Worm (Caenorhabditis elegans) whole organism, L4 larva: Measurements from ENCODE around the gene gst-41.

Experiments used
- F26F4.8 ChIP-seq: fragments of 200-800 bp; sonication (Bioruptor generic); conservative IDR thresholded peaks from 2 replicates; pipeline ENCODE4 v1.3.6; 2022; ENCODE audit warnings: missing genetic modification characterization, missing compliant biosample characterization
- F37D6.2 ChIP-seq: sonication (generic microtip); optimal IDR thresholded peaks from 2 replicates; lab custom pipeline; 2016; ENCODE audit warnings: mild to moderate bottlenecking, missing genetic modification characterization, missing compliant biosample characterization
- R02D3.7 ChIP-seq: fragments of 150-350 bp; sonication (generic microtip); optimal IDR thresholded peaks from 3 replicates; lab custom pipeline; 2014; ENCODE audit warnings: missing biosample characterization, missing genetic modification characterization
- T20F7.1 ChIP-seq: fragments of 200-800 bp; sonication (Bioruptor generic); optimal IDR thresholded peaks from 2 replicates; lab custom pipeline; 2018; ENCODE audit warnings: mild to moderate bottlenecking, missing genetic modification characterization, missing compliant biosample characterization
- Y105C5A.15 ChIP-seq: fragments of 200-800 bp; sonication (Bioruptor generic); IDR thresholded peaks from 2 replicates; pipeline ENCODE4 v1.3.6; 2022; ENCODE audit warnings: missing genetic modification characterization, missing compliant biosample characterization
- Y5F2A.4 ChIP-seq: fragments of 200-800 bp; sonication (Bioruptor generic); optimal IDR thresholded peaks from 2 replicates; lab custom pipeline; 2018; ENCODE audit warnings: mild to moderate bottlenecking, missing genetic modification characterization, missing compliant biosample characterization
- ZK337.2 ChIP-seq: fragments of 200-800 bp; sonication (Bioruptor generic); IDR thresholded peaks from 2 replicates; pipeline ENCODE4 v1.3.6; 2022; ENCODE audit warnings: missing genetic modification reagents, missing genetic modification characterization, missing compliant biosample characterization
- ZK546.5 ChIP-seq, 2 experiments: sonication (generic microtip); optimal IDR thresholded peaks; 2 replicates each; lab custom pipeline; 2017; ENCODE audit warnings: missing biosample characterization in 2 of 2, missing genetic modification characterization in 2 of 2
- ceh-20 ChIP-seq: fragments of 200-800 bp; sonication (Bioruptor generic); IDR thresholded peaks from 2 replicates; pipeline ENCODE4 v1.3.6; 2022; ENCODE audit warnings: missing genetic modification reagents, missing genetic modification characterization, missing compliant biosample characterization
- ceh-28 ChIP-seq: fragments of 150-350 bp; optimal IDR thresholded peaks from 2 replicates; lab custom pipeline; 2014; ENCODE audit warnings: missing biosample characterization, missing genetic modification reagents, missing genetic modification characterization
- ceh-32 ChIP-seq: sonication (generic microtip); optimal IDR thresholded peaks from 2 replicates; lab custom pipeline; 2016; ENCODE audit warnings: mild to moderate bottlenecking, missing genetic modification characterization, missing compliant biosample characterization; ENCODE audit not compliant: poor library complexity
- ceh-62 ChIP-seq: sonication (generic microtip); optimal IDR thresholded peaks from 2 replicates; lab custom pipeline; 2017; ENCODE audit warnings: missing biosample characterization, missing genetic modification characterization
- ceh-82 ChIP-seq: sonication (generic microtip); optimal IDR thresholded peaks from 2 replicates; lab custom pipeline; 2017; ENCODE audit warnings: missing biosample characterization, missing genetic modification characterization
- ces-1 ChIP-seq: fragments of 150-350 bp; sonication (generic microtip); optimal IDR thresholded peaks from 4 replicates; lab custom pipeline; 2014; ENCODE audit warnings: missing biosample characterization, missing genetic modification reagents, missing genetic modification characterization
- cey-2 ChIP-seq: sonication (generic microtip); optimal IDR thresholded peaks from 3 replicates; lab custom pipeline; 2017; ENCODE audit warnings: missing genetic modification characterization, mild to moderate bottlenecking, missing compliant biosample characterization, antibody characterized with exemption, borderline replicate concordance; ENCODE audit not compliant: insufficient read depth
- daf-12 ChIP-seq: fragments of 150-350 bp; optimal IDR thresholded peaks from 2 replicates; lab custom pipeline; 2014; ENCODE audit warnings: missing biosample characterization, missing genetic modification reagents, missing genetic modification characterization
- daf-16 ChIP-seq, 3 experiments: sonication (generic microtip); optimal IDR thresholded peaks; 2 replicates each; lab custom pipeline; 2016 to 2017; ENCODE audit warnings: missing genetic modification characterization in 3 of 3, missing genetic modification reagents in 3 of 3, mild to moderate bottlenecking in 2 of 3, missing compliant biosample characterization in 2 of 3, missing biosample characterization in 1 of 3, moderate library complexity in 1 of 3
- daf-19 ChIP-seq: fragments of 200-800 bp; sonication (Bioruptor generic); conservative IDR thresholded peaks from 2 replicates; pipeline ENCODE4 v1.3.6; 2022; ENCODE audit warnings: missing genetic modification characterization, missing compliant biosample characterization
- dmd-8 ChIP-seq: fragments of 200-800 bp; sonication (Bioruptor generic); IDR thresholded peaks from 2 replicates; pipeline ENCODE4 v1.3.6; 2022; ENCODE audit warnings: missing genetic modification characterization, missing compliant biosample characterization
- dmd-9 ChIP-seq: fragments of 200-800 bp; sonication (Bioruptor generic); IDR thresholded peaks from 2 replicates; pipeline ENCODE4 v1.3.6; 2022; ENCODE audit warnings: missing genetic modification reagents, missing genetic modification characterization, missing compliant biosample characterization
- dve-1 ChIP-seq: sonication (generic microtip); optimal IDR thresholded peaks from 2 replicates; lab custom pipeline; 2017; ENCODE audit warnings: antibody characterized with exemption, mild to moderate bottlenecking, missing genetic modification characterization, missing compliant biosample characterization; ENCODE audit not compliant: insufficient read depth
- egl-43 ChIP-seq: fragments of 200-800 bp; sonication (Bioruptor generic); IDR thresholded peaks from 2 replicates; pipeline ENCODE4 v1.3.6; 2022; ENCODE audit warnings: missing genetic modification reagents, missing genetic modification characterization, missing compliant biosample characterization
- fkh-10 ChIP-seq: fragments of 150-350 bp; optimal IDR thresholded peaks from 2 replicates; lab custom pipeline; 2014; ENCODE audit warnings: missing biosample characterization, missing genetic modification reagents, missing genetic modification characterization
- fos-1 ChIP-seq: fragments of 150-350 bp; optimal IDR thresholded peaks from 2 replicates; lab custom pipeline; 2014; ENCODE audit warnings: missing biosample characterization, missing genetic modification characterization
- hmg-1.1 ChIP-seq: fragments of 200-800 bp; sonication (Bioruptor generic); IDR thresholded peaks from 2 replicates; pipeline ENCODE4 v1.3.6; 2022; ENCODE audit warnings: missing genetic modification reagents, missing genetic modification characterization, missing compliant biosample characterization
- lim-7 ChIP-seq: fragments of 200-800 bp; sonication (Bioruptor generic); IDR thresholded peaks from 2 replicates; pipeline ENCODE4 v1.3.6; 2022; ENCODE audit warnings: missing genetic modification characterization, missing compliant biosample characterization
- lin-13 ChIP-seq: fragments of 150-350 bp; optimal IDR thresholded peaks from 2 replicates; lab custom pipeline; 2014; ENCODE audit warnings: missing biosample characterization, missing genetic modification reagents, missing genetic modification characterization
- lin-29 ChIP-seq: fragments of 200-800 bp; sonication (Bioruptor generic); IDR thresholded peaks from 2 replicates; pipeline ENCODE4 v1.3.6; 2022; ENCODE audit warnings: missing genetic modification reagents, missing genetic modification characterization, missing compliant biosample characterization
- lin-38 ChIP-seq: fragments of 200-800 bp; sonication (Bioruptor generic); IDR thresholded peaks from 2 replicates; pipeline ENCODE4 v1.3.6; 2022; ENCODE audit warnings: missing genetic modification reagents, missing genetic modification characterization, missing compliant biosample characterization
- madf-5 ChIP-seq, 2 experiments: fragments of 200-800 bp; sonication (Bioruptor generic); IDR thresholded peaks; 2 replicates each; pipeline ENCODE4 v1.3.6; 2022; ENCODE audit warnings: missing compliant biosample characterization in 2 of 2, missing genetic modification characterization in 2 of 2
- mdl-1 ChIP-seq, 2 experiments: fragments of 150-350 bp in 1 of 2; sonication (generic microtip) in 1 of 2; optimal IDR thresholded peaks; 2 replicates each; lab custom pipeline; 2014 to 2017; ENCODE audit warnings: missing biosample characterization in 2 of 2, missing genetic modification characterization in 2 of 2
- mdt-29 ChIP-seq: fragments of 200-800 bp; sonication (Bioruptor generic); IDR thresholded peaks from 2 replicates; pipeline ENCODE4 v1.3.6; 2022; ENCODE audit warnings: missing genetic modification reagents, missing genetic modification characterization, missing compliant biosample characterization
- mxl-2 ChIP-seq: fragments of 200-800 bp; sonication (Bioruptor generic); conservative IDR thresholded peaks from 2 replicates; pipeline ENCODE4 v1.3.6; 2022; ENCODE audit warnings: missing genetic modification reagents, missing genetic modification characterization, missing compliant biosample characterization
- mxl-3 ChIP-seq: fragments of 200-800 bp; sonication (Bioruptor generic); optimal IDR thresholded peaks from 2 replicates; lab custom pipeline; 2018; ENCODE audit warnings: mild to moderate bottlenecking, missing genetic modification characterization, missing compliant biosample characterization
- nhr-10 ChIP-seq: fragments of 150-350 bp; optimal IDR thresholded peaks from 2 replicates; lab custom pipeline; 2014; ENCODE audit warnings: missing biosample characterization, missing genetic modification characterization
- nhr-28 ChIP-seq: fragments of 150-350 bp; optimal IDR thresholded peaks from 2 replicates; lab custom pipeline; 2014; ENCODE audit warnings: missing biosample characterization, missing genetic modification characterization
- nhr-76 ChIP-seq: fragments of 150-350 bp; optimal IDR thresholded peaks from 2 replicates; lab custom pipeline; 2014; ENCODE audit warnings: missing biosample characterization, missing genetic modification characterization
- nhr-77 ChIP-seq: fragments of 150-350 bp; optimal IDR thresholded peaks from 2 replicates; lab custom pipeline; 2014; ENCODE audit warnings: missing biosample characterization, missing genetic modification characterization
- rbr-2 ChIP-seq: sonication (generic microtip); optimal IDR thresholded peaks from 2 replicates; lab custom pipeline; 2016; ENCODE audit warnings: missing genotype, missing genetic modification characterization, missing compliant biosample characterization
- set-16 ChIP-seq: fragments of 200-800 bp; sonication (Bioruptor generic); IDR thresholded peaks from 2 replicates; pipeline ENCODE4 v1.3.6; 2022; ENCODE audit warnings: missing genetic modification reagents, missing genetic modification characterization, missing compliant biosample characterization
- skn-1 ChIP-seq: fragments of 150-350 bp; optimal IDR thresholded peaks from 2 replicates; lab custom pipeline; 2014; ENCODE audit warnings: missing biosample characterization, missing genetic modification characterization
- snpc-4 ChIP-seq: fragments of 150-350 bp; optimal IDR thresholded peaks from 2 replicates; lab custom pipeline; 2014; ENCODE audit warnings: missing biosample characterization, missing genetic modification characterization
- spr-1 ChIP-seq: sonication (generic microtip); optimal IDR thresholded peaks from 2 replicates; lab custom pipeline; 2016; ENCODE audit warnings: mild to moderate bottlenecking, missing genetic modification characterization, missing compliant biosample characterization
- spr-3 ChIP-seq: fragments of 200-800 bp; sonication (Bioruptor generic); optimal IDR thresholded peaks from 2 replicates; lab custom pipeline; 2018; ENCODE audit warnings: mild to moderate bottlenecking, missing genetic modification characterization, missing compliant biosample characterization
- tag-97 ChIP-seq: fragments of 200-800 bp; sonication (Bioruptor generic); IDR thresholded peaks from 2 replicates; pipeline ENCODE4 v1.3.6; 2022; ENCODE audit warnings: missing genetic modification characterization, missing compliant biosample characterization
- unc-39 ChIP-seq: sonication (generic microtip); optimal IDR thresholded peaks from 2 replicates; lab custom pipeline; 2017; ENCODE audit warnings: missing biosample characterization, missing genetic modification characterization
- vab-7 ChIP-seq: fragments of 200-800 bp; sonication (Bioruptor generic); IDR thresholded peaks from 2 replicates; pipeline ENCODE4 v1.3.6; 2022; ENCODE audit warnings: missing genetic modification reagents, missing genetic modification characterization, missing compliant biosample characterization
- zag-1 ChIP-seq: fragments of 150-350 bp; optimal IDR thresholded peaks from 2 replicates; lab custom pipeline; 2014; ENCODE audit warnings: missing biosample characterization, missing genetic modification characterization
- zfp-3 ChIP-seq: fragments of 200-800 bp; sonication (Bioruptor generic); conservative IDR thresholded peaks from 2 replicates; pipeline ENCODE4 v1.3.6; 2022; ENCODE audit warnings: missing genetic modification reagents, missing genetic modification characterization, missing compliant biosample characterization
- zip-2 ChIP-seq: fragments of 150-350 bp; optimal IDR thresholded peaks from 2 replicates; lab custom pipeline; 2014; ENCODE audit warnings: missing biosample characterization, missing genetic modification characterization
- ztf-11 ChIP-seq: fragments of 150-350 bp; optimal IDR thresholded peaks from 2 replicates; lab custom pipeline; 2014; ENCODE audit warnings: missing biosample characterization, missing genetic modification characterization

The gst-41 gene

ce11 chrV:7434805-7435363, 35.8 kb upstream of the gst-41 start (continued):
- TF ChIP-seq dve-1 (tag; lab: Kevin White, UChicago) = peak; percentile 64
- 0 out of 2 replicates have a peak, but pooled peaks have one; percentile 28 for TF ChIP-seq zfp-3
- TF ChIP-seq mdl-1 (tag; optimal IDR thresholded peaks at IDR 0.05; lab: Kevin White, UChicago) = peak in 1 of 2 experiments; percentile 89
- no peak for TF ChIP-seq nhr-10 (tag; lab: Kevin White, UChicago)
- no peak for TF ChIP-seq set-16 (GFP tag; lab: Robert Waterston, UW)
- peak; percentile 50; the same call in 1 of the 2 replicates for TF ChIP-seq ceh-20
- no peak for TF ChIP-seq fos-1
- TF ChIP-seq R02D3.7 (tag; lab: Kevin White, UChicago) = no peak
- no peak for TF ChIP-seq ztf-11 (tag; lab: Kevin White, UChicago)
- TF ChIP-seq vab-7 = no peak
- TF ChIP-seq nhr-77 (tag; lab: Kevin White, UChicago) = peak; percentile 52
- no peak for TF ChIP-seq daf-12 (tag; lab: Kevin White, UChicago)
- no peak for TF ChIP-seq dmd-8
- no peak for TF ChIP-seq lin-13 (GFP tag; lab: Kevin White, UChicago)
- TF ChIP-seq T20F7.1 (GFP tag; lab: Kevin White, UChicago) = no peak
- TF ChIP-seq hmg-1.1 (GFP tag; lab: Robert Waterston, UW) = no peak; the same call in 1 of the 2 replicates
- no peak for TF ChIP-seq ceh-28
- TF ChIP-seq mdt-29 = no peak
- no peak for TF ChIP-seq skn-1 (tag; lab: Kevin White, UChicago)
- TF ChIP-seq F26F4.8 = no peak
- no peak for TF ChIP-seq spr-3
- no peak for TF ChIP-seq madf-5 (GFP tag; IDR thresholded peaks at IDR 0.05; lab: Robert Waterston, UW)
- no peak for TF ChIP-seq ZK337.2
- no peak for TF ChIP-seq tag-97 (GFP tag; lab: Robert Waterston, UW)
- no peak for TF ChIP-seq lim-7 (GFP tag; lab: Robert Waterston, UW)
- no peak for TF ChIP-seq fkh-10 (GFP tag; lab: Kevin White, UChicago)
- TF ChIP-seq ceh-62 (tag; lab: Kevin White, UChicago) = no peak
- TF ChIP-seq daf-16 (GFP tag; optimal IDR thresholded peaks at IDR 0.05; lab: Kevin White, UChicago) = no peak
- TF ChIP-seq daf-16 (tag; optimal IDR thresholded peaks at IDR 0.05; lab: Kevin White, UChicago) = peak; percentile 62
- TF ChIP-seq zip-2 (tag; lab: Kevin White, UChicago) = no peak
- TF ChIP-seq dmd-9 (GFP tag; lab: Robert Waterston, UW) = no peak
- TF ChIP-seq lin-29 (GFP tag; lab: Robert Waterston, UW) = no peak
- no peak for TF ChIP-seq ceh-32 (tag; lab: Kevin White, UChicago)
- no peak for TF ChIP-seq lin-38
- TF ChIP-seq snpc-4 (tag; lab: Kevin White, UChicago) = no peak
- no peak for TF ChIP-seq rbr-2 (tag; lab: Kevin White, UChicago)
- TF ChIP-seq Y5F2A.4 = no peak
- no peak for TF ChIP-seq spr-1
- no peak for TF ChIP-seq nhr-76 (tag; lab: Kevin White, UChicago)
- peak; percentile 39; the same call in 1 of the 2 replicates for TF ChIP-seq mxl-2 (GFP tag; lab: Robert Waterston, UW)
- no peak for TF ChIP-seq ceh-82 (tag; lab: Kevin White, UChicago)
- no peak for TF ChIP-seq cey-2 (tag; lab: Kevin White, UChicago)
- TF ChIP-seq egl-43 (GFP tag; lab: Robert Waterston, UW) = no peak
- TF ChIP-seq daf-19 (GFP tag; lab: Robert Waterston, UW) = no peak
- no peak for TF ChIP-seq F37D6.2 (tag; lab: Kevin White, UChicago)
- no peak for TF ChIP-seq ces-1 (GFP tag; lab: Kevin White, UChicago)
- TF ChIP-seq mxl-3 = peak; percentile 63
- TF ChIP-seq Y105C5A.15 (GFP tag; lab: Robert Waterston, UW) = no peak
- no peak for TF ChIP-seq ZK546.5 (tag; optimal IDR thresholded peaks at IDR 0.05; lab: Kevin White, UChicago)
- no peak for TF ChIP-seq zag-1 (tag; lab: Kevin White, UChicago)
- peak; percentile 44 for TF ChIP-seq nhr-28
- no peak for TF ChIP-seq unc-39 (tag; lab: Kevin White, UChicago)
